Worm (Caenorhabditis elegans) whole organism, young adult: ENCODE results near the gene tre-5.

Experiments
- B0336.3 ChIP-seq: fragments of 200-800 bp; sonication (Bioruptor generic); IDR thresholded peaks from 2 replicates; pipeline ENCODE4 v1.3.6; 2022; ENCODE audit warnings: missing genetic modification characterization, missing compliant biosample characterization
- F22D6.2 ChIP-seq: sonication (generic microtip); optimal IDR thresholded peaks from 2 replicates; lab custom pipeline; 2016; ENCODE audit warnings: mild to moderate bottlenecking, missing genetic modification characterization, missing compliant biosample characterization
- bed-2 ChIP-seq: fragments of 200-800 bp; sonication (Bioruptor generic); IDR thresholded peaks from 2 replicates; pipeline ENCODE4 v1.3.6; 2022; ENCODE audit warnings: missing genetic modification reagents, missing genetic modification characterization, missing compliant biosample characterization
- chd-7 ChIP-seq: sonication (generic microtip); optimal IDR thresholded peaks from 2 replicates; lab custom pipeline; 2016; ENCODE audit warnings: mild to moderate bottlenecking, missing genetic modification characterization, moderate library complexity, missing compliant biosample characterization
- egl-18 ChIP-seq: fragments of 200-800 bp; sonication (Bioruptor generic); IDR thresholded peaks from 2 replicates; pipeline ENCODE4 v1.3.6; 2022; ENCODE audit warnings: missing genetic modification reagents, missing genetic modification characterization, missing compliant biosample characterization
- rpc-1 ChIP-seq, 2 experiments: fragments of 150-350 bp in 1 of 2; sonication (generic microtip) in 1 of 2; optimal IDR thresholded peaks; 2 replicates each; lab custom pipeline; 2014 to 2018; ENCODE audit warnings: missing biosample characterization in 1 of 2, missing genetic modification characterization in 1 of 2, missing genetic modification reagents in 1 of 2, missing genotype in 1 of 2
- somi-1 ChIP-seq: fragments of 200-800 bp; sonication (Bioruptor generic); optimal IDR thresholded peaks from 2 replicates; lab custom pipeline; 2018; ENCODE audit warnings: mild to moderate bottlenecking, missing genetic modification characterization, missing compliant biosample characterization
- unc-130 ChIP-seq: sonication (generic microtip); optimal IDR thresholded peaks from 2 replicates; lab custom pipeline; 2016; ENCODE audit warnings: missing genetic modification reagents, missing genetic modification characterization, missing compliant biosample characterization
- unc-62 ChIP-seq: fragments of 150-350 bp; optimal IDR thresholded peaks from 2 replicates; lab custom pipeline; 2014; ENCODE audit warnings: missing biosample characterization, missing genetic modification reagents, missing genetic modification characterization
- ztf-25 ChIP-seq: fragments of 200-800 bp; sonication (Bioruptor generic); IDR thresholded peaks from 2 replicates; pipeline ENCODE4 v1.3.6; 2022; ENCODE audit warnings: missing genetic modification reagents, missing genetic modification characterization, missing compliant biosample characterization

DNA sequence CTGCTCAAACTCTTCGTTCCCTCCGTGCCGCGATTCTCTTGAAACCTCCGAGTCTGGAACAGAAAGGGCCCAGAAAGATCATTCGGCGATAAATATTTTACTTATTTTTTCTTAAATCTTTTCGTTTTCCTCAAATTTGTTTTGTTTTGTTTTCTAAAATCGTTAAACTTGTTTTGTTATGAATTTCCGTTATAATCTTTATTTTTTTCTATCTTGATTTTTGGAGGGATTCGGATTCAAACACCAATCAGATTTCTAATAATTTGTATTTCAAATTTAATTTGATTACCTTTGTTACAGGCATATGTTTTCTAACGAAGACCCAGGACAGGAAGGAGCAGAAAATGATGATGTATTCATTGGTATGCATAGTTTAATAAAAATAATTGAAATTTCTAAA, 7.8 kb downstream of the tre-5 start, which contains the start of gene C23H3.5:
- TF ChIP-seq bed-2 (GFP tag; lab: Robert Waterston, UW) (no peak), unc-62 (no peak), chd-7 (tag; lab: Kevin White, UChicago) (no peak), somi-1 (GFP tag; lab: Kevin White, UChicago) (no peak), unc-130 (GFP tag; lab: Kevin White, UChicago) (no peak), B0336.3 (GFP tag; lab: Robert Waterston, UW) (no peak), ztf-25 (GFP tag; lab: Robert Waterston, UW) (no peak), F22D6.2 (no peak), egl-18 (no peak), rpc-1 (optimal IDR thresholded peaks at IDR 0.05; lab: Kevin White, UChicago) (no peak), rpc-1 (tag; optimal IDR thresholded peaks at IDR 0.05; lab: Kevin White, UChicago) (no peak)
